Fruit fly (Drosophila melanogaster): ENCODE data around the gene CG14408.
A peak's percentile ranks its signal among the peaks of the same experiment; 100 is the strongest.

CG14408 gene

DNA sequence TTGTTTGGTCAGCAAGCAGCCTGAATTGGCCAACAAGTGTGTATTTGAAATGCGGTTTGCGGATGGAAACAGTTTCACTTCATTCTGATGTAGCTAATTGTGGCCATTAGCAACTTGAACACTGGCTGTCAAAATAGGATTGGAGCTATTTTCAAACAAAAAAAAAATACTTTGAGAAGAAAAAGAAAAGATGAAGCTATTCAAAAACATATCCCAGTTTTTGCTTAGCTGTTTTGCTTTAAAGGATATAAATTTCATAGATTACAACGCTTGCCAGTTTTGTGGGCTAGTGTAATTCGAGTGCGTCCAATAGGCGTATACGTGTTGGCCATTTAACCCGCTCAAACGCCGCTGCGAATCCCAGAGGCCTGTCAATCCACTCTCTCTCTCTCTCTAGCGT is 19.6 kb downstream of the CG14408 start:
- TF ChIP-seq cnc (optimal IDR thresholded peaks at IDR 0.05) = no peak

DNA sequence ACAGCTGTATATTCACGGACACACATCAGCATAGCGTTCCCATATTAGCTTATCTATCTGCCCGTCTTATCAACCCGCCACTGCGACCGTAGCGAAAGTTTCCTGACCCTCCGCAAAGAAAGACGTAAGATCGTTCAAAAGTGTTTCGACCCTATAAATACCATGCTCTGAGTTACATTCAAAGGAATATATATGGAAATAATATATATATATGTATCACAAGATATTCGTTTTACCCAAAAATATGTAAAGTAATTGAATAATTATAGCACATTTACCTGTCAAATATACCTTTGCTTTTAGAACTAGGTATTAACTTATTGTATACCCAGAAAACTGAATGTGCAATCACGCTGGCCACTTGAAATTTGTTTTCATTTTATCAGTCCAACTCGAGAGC is 21.4 kb downstream of the CG14408 start:
- TF ChIP-seq CG7101 (tag; optimal IDR thresholded peaks at IDR 0.05) (peak; percentile 33), CG5204 (GFP tag; optimal IDR thresholded peaks at IDR 0.05) (no peak), CG33017 (tag; optimal IDR thresholded peaks at IDR 0.05) (peak; percentile 38), CG14711 (tag; optimal IDR thresholded peaks at IDR 0.05) (peak; percentile 50)

dm6 chrX:14805646-14806045 is 26.2 kb downstream of the CG14408 start:
- TF ChIP-seq cnc (optimal IDR thresholded peaks at IDR 0.05) (no peak), CG5204 (GFP tag; optimal IDR thresholded peaks at IDR 0.05) (no peak), tj (GFP tag; optimal IDR thresholded peaks at IDR 0.05) (no peak), Hr96 (GFP tag; optimal IDR thresholded peaks at IDR 0.05) (peak; percentile 0), CG7101 (tag; optimal IDR thresholded peaks at IDR 0.05) (peak; percentile 72), CG33017 (tag; optimal IDR thresholded peaks at IDR 0.05) (no peak), CG7045 (GFP tag; optimal IDR thresholded peaks at IDR 0.05) (peak; percentile 47), Mnt (GFP tag; optimal IDR thresholded peaks at IDR 0.05) (peak; percentile 27), cic (GFP tag; optimal IDR thresholded peaks at IDR 0.05) (peak; percentile 60), pad (GFP tag; optimal IDR thresholded peaks at IDR 0.05) (peak; percentile 48), CG1620 (GFP tag; optimal IDR thresholded peaks at IDR 0.05) (peak; percentile 60), toe (GFP tag; optimal IDR thresholded peaks at IDR 0.05) (peak; percentile 15), ovo (GFP tag; optimal IDR thresholded peaks at IDR 0.05) (peak; percentile 90), CG12768 (GFP tag; optimal IDR thresholded peaks at IDR 0.05) (peak; percentile 18), CG14711 (tag; optimal IDR thresholded peaks at IDR 0.05) (peak; percentile 19), CG11617 (GFP tag; optimal IDR thresholded peaks at IDR 0.05) (peak; percentile 52), bab1 (GFP tag; optimal IDR thresholded peaks at IDR 0.05) (no peak), Crg-1 (GFP tag; optimal IDR thresholded peaks at IDR 0.05) (peak; percentile 83)

DNA sequence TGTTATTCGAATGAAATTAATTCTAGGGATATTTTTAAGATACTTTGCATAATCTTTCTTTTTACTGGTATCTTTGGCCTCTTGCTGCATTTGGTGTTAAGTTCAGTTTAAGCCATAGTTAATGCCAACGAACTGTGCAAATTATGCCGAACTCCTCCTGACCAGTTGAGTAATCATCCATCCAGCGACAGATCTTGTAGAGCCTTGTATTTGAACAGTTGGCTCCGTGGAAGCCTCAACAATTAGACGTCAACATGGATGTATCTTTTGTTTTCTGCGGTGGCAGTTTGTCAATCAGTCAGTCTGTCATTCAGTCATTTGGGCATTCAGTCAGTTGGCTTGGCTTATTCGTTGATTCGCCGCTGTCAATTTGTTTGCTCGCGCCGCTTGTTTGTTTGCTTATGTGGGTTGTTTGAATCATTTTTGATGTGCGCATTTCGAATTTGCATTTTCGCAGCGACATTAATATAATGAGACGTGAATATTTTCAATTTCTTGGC is 29.2 kb downstream of the CG14408 start:
- TF ChIP-seq Hr96 (GFP tag; optimal IDR thresholded peaks at IDR 0.05) (no peak), CG14711 (tag; optimal IDR thresholded peaks at IDR 0.05) (no peak)

DNA sequence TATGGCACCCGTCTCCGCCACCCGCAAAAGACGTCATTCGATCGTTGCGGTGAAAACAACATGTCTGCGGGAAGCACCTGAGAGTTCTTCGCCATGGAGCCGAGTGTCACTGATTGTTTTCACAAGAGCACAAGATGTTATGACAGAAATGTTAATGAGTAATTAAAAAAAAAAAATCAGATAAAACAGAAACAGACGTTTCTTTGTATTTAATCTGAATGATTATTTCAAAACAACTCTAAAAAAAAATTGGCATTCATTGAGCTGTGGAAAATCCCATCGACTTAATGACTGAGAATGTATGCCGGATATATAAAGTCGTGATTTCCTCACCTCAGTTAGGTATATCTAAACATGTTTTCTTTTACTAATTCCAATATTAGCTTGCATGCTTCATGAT is 45.4 kb downstream of the CG14408 start, which contains the start of gene Ag5r:
Ag5r (minus strand) TSS at position 101 of the 400 bp plus-strand sequence.
- TF ChIP-seq tj (GFP tag; optimal IDR thresholded peaks at IDR 0.05) (no peak), CG1620 (GFP tag; optimal IDR thresholded peaks at IDR 0.05) (no peak)

- TF ChIP-seq Mnt (GFP tag; optimal IDR thresholded peaks at IDR 0.05) (no peak), CG7045 (GFP tag; optimal IDR thresholded peaks at IDR 0.05) (no peak), ovo (GFP tag; optimal IDR thresholded peaks at IDR 0.05) (no peak), CG5204 (GFP tag; optimal IDR thresholded peaks at IDR 0.05) (no peak), CG11617 (GFP tag; optimal IDR thresholded peaks at IDR 0.05) (no peak), CG12768 (GFP tag; optimal IDR thresholded peaks at IDR 0.05) (no peak), CG1620 (GFP tag; optimal IDR thresholded peaks at IDR 0.05) (no peak), toe (GFP tag; optimal IDR thresholded peaks at IDR 0.05) (no peak)
Measured at dm6 chrX:14784002-14784568, 47.7 kb downstream of the CG14408 start, which contains the start of gene Ag5r2. TSS of gene Ag5r2 (minus strand) at chrX:14784052.

Data from whole organism, adult.